Worm (Caenorhabditis elegans): ENCODE measurements around the gene scb-1.
A peak's percentile ranks its signal among the peaks of the same experiment; 100 is the strongest.
"Not testable (repeated sequence)": the region's sequence is repeated elsewhere in the genome, so short reads cannot be mapped to it uniquely, and the experiment has no call there.

scb-1 gene

ce11 chrV:11113041-11113574, 6.4 kb downstream of the scb-1 start, which contains the start of gene erfa-3 (continued):
- TF ChIP-seq nhr-12 (tag; optimal IDR thresholded peaks at IDR 0.05) (no peak), zip-4 (GFP tag; optimal IDR thresholded peaks at IDR 0.05) (peak; percentile 29), fkh-8 (tag; optimal IDR thresholded peaks at IDR 0.05) (peak; percentile 24), unc-62 (GFP tag; optimal IDR thresholded peaks at IDR 0.05) (no peak), sox-4 (tag; optimal IDR thresholded peaks at IDR 0.05) (peak; percentile 34), mab-9 (GFP tag; IDR thresholded peaks at IDR 0.05) (no peak), hlh-17 (GFP tag; optimal IDR thresholded peaks at IDR 0.05; ENCODE audit: borderline replicate concordance) (no peak), rnt-1 (tag; optimal IDR thresholded peaks at IDR 0.05) (peak; percentile 85), nhr-11 (tag; optimal IDR thresholded peaks at IDR 0.05) (no peak), lsy-2 (tag; optimal IDR thresholded peaks at IDR 0.05) (peak; percentile 58 to 60), hlh-4 (tag; optimal IDR thresholded peaks at IDR 0.05) (no peak), C16A3.4 (tag; optimal IDR thresholded peaks at IDR 0.05) (peak; percentile 67), nhr-90 (tag; optimal IDR thresholded peaks at IDR 0.05; ENCODE audit: poor library complexity) (peak; percentile 69), hpl-2 (GFP tag; optimal IDR thresholded peaks at IDR 0.05) (peak; percentile 25), elt-2 (tag; optimal IDR thresholded peaks at IDR 0.05) (peak; percentile 54), lin-39 (tag; optimal IDR thresholded peaks at IDR 0.05) (peak; percentile 62), zag-1 (tag; optimal IDR thresholded peaks at IDR 0.05) (no peak), ceh-88 (GFP tag; IDR thresholded peaks at IDR 0.05) (no peak), nhr-47 (tag; optimal IDR thresholded peaks at IDR 0.05) (peak; percentile 62), sptf-1 (tag; optimal IDR thresholded peaks at IDR 0.05) (no peak), nhr-28 (tag; optimal IDR thresholded peaks at IDR 0.05) (no peak), nhr-71 (tag; optimal IDR thresholded peaks at IDR 0.05) (peak; percentile 70), sup-37 (GFP tag; optimal IDR thresholded peaks at IDR 0.05) (no peak), unc-86 (tag; optimal IDR thresholded peaks at IDR 0.05) (peak; percentile 38), mdl-1 (tag; optimal IDR thresholded peaks at IDR 0.05) (peak in 1 of 2 experiments; percentile 64), pag-3 (tag; optimal IDR thresholded peaks at IDR 0.05; ENCODE audit: borderline replicate concordance, insufficient read depth) (no peak), nhr-20 (tag; optimal IDR thresholded peaks at IDR 0.05) (peak; percentile 59), C04F5.9 (tag; optimal IDR thresholded peaks at IDR 0.05) (no peak), aly-2 (tag; optimal IDR thresholded peaks at IDR 0.05) (no peak), jun-1 (tag; optimal IDR thresholded peaks at IDR 0.05) (peak; percentile 33), grh-1 (GFP tag; IDR thresholded peaks at IDR 0.05) (peak; percentile 51; the same call in 1 of the 2 replicates), mep-1 (tag; optimal IDR thresholded peaks at IDR 0.05) (peak; percentile 46), dpl-1 (GFP tag; optimal IDR thresholded peaks at IDR 0.05) (peak; percentile 55 to 62 (median 59)), ceh-82 (tag; optimal IDR thresholded peaks at IDR 0.05) (peak; percentile 64 to 73 (median 70)), dsc-1 (tag; optimal IDR thresholded peaks at IDR 0.05) (peak; percentile 68), ztf-4 (tag; optimal IDR thresholded peaks at IDR 0.05) (peak; percentile 27), unc-98 (GFP tag; IDR thresholded peaks at IDR 0.05) (no peak), nhr-76 (tag; optimal IDR thresholded peaks at IDR 0.05) (peak; percentile 68), ztf-11 (tag; optimal IDR thresholded peaks at IDR 0.05) (peak in 1 of 2 experiments; percentile 48), Y116A8C.19 (tag; optimal IDR thresholded peaks at IDR 0.05; ENCODE audit: borderline replicate concordance) (no peak)

ce11 chrV:11109647-11110046, 9.9 kb downstream of the scb-1 start, which contains the start of gene Y42A5A.5:
Y42A5A.5 (minus strand) TSS chrV:11109747.
- not testable (repeated sequence) for TF ChIP-seq hlh-17 (GFP tag; optimal IDR thresholded peaks at IDR 0.05; ENCODE audit: borderline replicate concordance); rnt-1 (tag; optimal IDR thresholded peaks at IDR 0.05); egl-27 (tag; optimal IDR thresholded peaks at IDR 0.05)

Data from whole organism, L1 larva.